Worm (Caenorhabditis elegans) whole organism, L4 larva: ENCODE measurements around the gene F13A7.7.

ENCODE experiments used
- D1046.2 ChIP-seq: fragments of 200-800 bp; sonication (Bioruptor generic); IDR thresholded peaks from 2 replicates; pipeline ENCODE4 v1.3.6; 2022; ENCODE audit warnings: missing genetic modification characterization, missing compliant biosample characterization
- R02D3.7 ChIP-seq: fragments of 150-350 bp; sonication (generic microtip); optimal IDR thresholded peaks from 3 replicates; lab custom pipeline; 2014; ENCODE audit warnings: missing biosample characterization, missing genetic modification characterization
- Y105C5A.15 ChIP-seq: fragments of 200-800 bp; sonication (Bioruptor generic); IDR thresholded peaks from 2 replicates; pipeline ENCODE4 v1.3.6; 2022; ENCODE audit warnings: missing genetic modification characterization, missing compliant biosample characterization
- Y75B8A.6 ChIP-seq: fragments of 200-800 bp; sonication (Bioruptor generic); IDR thresholded peaks from 2 replicates; pipeline ENCODE4 v1.3.6; 2022; ENCODE audit warnings: missing genetic modification reagents, missing genetic modification characterization, missing compliant biosample characterization
- aly-2 ChIP-seq: sonication (generic microtip); optimal IDR thresholded peaks from 2 replicates; lab custom pipeline; 2018; ENCODE audit warnings: missing biosample characterization, missing genetic modification characterization
- ama-1 ChIP-seq: fragments of 150-350 bp; optimal IDR thresholded peaks from 2 replicates; lab custom pipeline; 2014; ENCODE audit warnings: inconsistent platforms, mixed read lengths
- attf-4 ChIP-seq: sonication (generic microtip); optimal IDR thresholded peaks from 3 replicates; lab custom pipeline; 2017; ENCODE audit warnings: missing biosample characterization, missing genetic modification characterization
- ceh-32 ChIP-seq: sonication (generic microtip); optimal IDR thresholded peaks from 2 replicates; lab custom pipeline; 2016; ENCODE audit warnings: mild to moderate bottlenecking, missing genetic modification characterization, missing compliant biosample characterization; ENCODE audit not compliant: poor library complexity
- daf-16 ChIP-seq, 3 experiments: sonication (generic microtip); optimal IDR thresholded peaks; 2 replicates each; lab custom pipeline; 2016 to 2017; ENCODE audit warnings: missing genetic modification characterization in 3 of 3, missing genetic modification reagents in 3 of 3, mild to moderate bottlenecking in 2 of 3, missing compliant biosample characterization in 2 of 3, missing biosample characterization in 1 of 3, moderate library complexity in 1 of 3
- daf-19 ChIP-seq: fragments of 200-800 bp; sonication (Bioruptor generic); conservative IDR thresholded peaks from 2 replicates; pipeline ENCODE4 v1.3.6; 2022; ENCODE audit warnings: missing genetic modification characterization, missing compliant biosample characterization
- dmd-6 ChIP-seq: fragments of 200-800 bp; sonication (Bioruptor generic); IDR thresholded peaks from 2 replicates; pipeline ENCODE4 v1.3.6; 2022; ENCODE audit warnings: missing genetic modification reagents, missing genetic modification characterization, missing compliant biosample characterization
- dmd-9 ChIP-seq: fragments of 200-800 bp; sonication (Bioruptor generic); IDR thresholded peaks from 2 replicates; pipeline ENCODE4 v1.3.6; 2022; ENCODE audit warnings: missing genetic modification reagents, missing genetic modification characterization, missing compliant biosample characterization
- dpl-1 ChIP-seq: fragments of 150-350 bp; optimal IDR thresholded peaks from 2 replicates; lab custom pipeline; 2014; ENCODE audit warnings: missing biosample characterization, missing genetic modification reagents, missing genetic modification characterization
- dve-1 ChIP-seq: sonication (generic microtip); optimal IDR thresholded peaks from 2 replicates; lab custom pipeline; 2017; ENCODE audit warnings: antibody characterized with exemption, mild to moderate bottlenecking, missing genetic modification characterization, missing compliant biosample characterization; ENCODE audit not compliant: insufficient read depth
- egl-27 ChIP-seq: sonication (generic microtip); optimal IDR thresholded peaks from 3 replicates; lab custom pipeline; 2017; ENCODE audit warnings: missing biosample characterization, missing genetic modification reagents, missing genetic modification characterization
- fkh-10 ChIP-seq: fragments of 150-350 bp; optimal IDR thresholded peaks from 2 replicates; lab custom pipeline; 2014; ENCODE audit warnings: missing biosample characterization, missing genetic modification reagents, missing genetic modification characterization
- hlh-11 ChIP-seq: fragments of 200-800 bp; sonication (Bioruptor generic); optimal IDR thresholded peaks from 2 replicates; lab custom pipeline; 2018; ENCODE audit warnings: mild to moderate bottlenecking, missing genetic modification characterization, missing compliant biosample characterization
- hlh-30 ChIP-seq: sonication (generic microtip); optimal IDR thresholded peaks from 2 replicates; lab custom pipeline; 2017; ENCODE audit warnings: antibody characterized with exemption, mild to moderate bottlenecking, missing genetic modification characterization, missing compliant biosample characterization; ENCODE audit not compliant: insufficient read depth
- hmg-1.1 ChIP-seq: fragments of 200-800 bp; sonication (Bioruptor generic); IDR thresholded peaks from 2 replicates; pipeline ENCODE4 v1.3.6; 2022; ENCODE audit warnings: missing genetic modification reagents, missing genetic modification characterization, missing compliant biosample characterization
- lim-7 ChIP-seq: fragments of 200-800 bp; sonication (Bioruptor generic); IDR thresholded peaks from 2 replicates; pipeline ENCODE4 v1.3.6; 2022; ENCODE audit warnings: missing genetic modification characterization, missing compliant biosample characterization
- lin-13 ChIP-seq: fragments of 150-350 bp; optimal IDR thresholded peaks from 2 replicates; lab custom pipeline; 2014; ENCODE audit warnings: missing biosample characterization, missing genetic modification reagents, missing genetic modification characterization
- lin-15B ChIP-seq: fragments of 150-350 bp; sonication (generic microtip); optimal IDR thresholded peaks from 3 replicates; lab custom pipeline; 2014; ENCODE audit warnings: missing biosample characterization, missing genetic modification characterization
- lin-29 ChIP-seq: fragments of 200-800 bp; sonication (Bioruptor generic); IDR thresholded peaks from 2 replicates; pipeline ENCODE4 v1.3.6; 2022; ENCODE audit warnings: missing genetic modification reagents, missing genetic modification characterization, missing compliant biosample characterization
- lin-38 ChIP-seq: fragments of 200-800 bp; sonication (Bioruptor generic); IDR thresholded peaks from 2 replicates; pipeline ENCODE4 v1.3.6; 2022; ENCODE audit warnings: missing genetic modification reagents, missing genetic modification characterization, missing compliant biosample characterization
- lsy-2 ChIP-seq, 2 experiments: fragments of 150-350 bp in 1 of 2; sonication (generic microtip) in 1 of 2; optimal IDR thresholded peaks; 2 replicates each; lab custom pipeline; 2014 to 2017; ENCODE audit warnings: missing biosample characterization in 2 of 2, missing genetic modification characterization in 2 of 2
- mdl-1 ChIP-seq, 2 experiments: fragments of 150-350 bp in 1 of 2; sonication (generic microtip) in 1 of 2; optimal IDR thresholded peaks; 2 replicates each; lab custom pipeline; 2014 to 2017; ENCODE audit warnings: missing biosample characterization in 2 of 2, missing genetic modification characterization in 2 of 2
- mdt-29 ChIP-seq: fragments of 200-800 bp; sonication (Bioruptor generic); IDR thresholded peaks from 2 replicates; pipeline ENCODE4 v1.3.6; 2022; ENCODE audit warnings: missing genetic modification reagents, missing genetic modification characterization, missing compliant biosample characterization
- mep-1 ChIP-seq: fragments of 150-350 bp; sonication (generic microtip); optimal IDR thresholded peaks from 3 replicates; lab custom pipeline; 2014; ENCODE audit warnings: missing biosample characterization, missing genetic modification characterization
- mes-2 ChIP-seq: sonication (generic microtip); optimal IDR thresholded peaks from 2 replicates; lab custom pipeline; 2016; ENCODE audit warnings: missing genotype, mild to moderate bottlenecking, missing genetic modification characterization, missing compliant biosample characterization; ENCODE audit not compliant: poor library complexity, severe bottlenecking
- nhr-10 ChIP-seq: fragments of 150-350 bp; optimal IDR thresholded peaks from 2 replicates; lab custom pipeline; 2014; ENCODE audit warnings: missing biosample characterization, missing genetic modification characterization
- nhr-102 ChIP-seq: sonication (generic microtip); optimal IDR thresholded peaks from 2 replicates; lab custom pipeline; 2016; ENCODE audit warnings: mild to moderate bottlenecking, missing genetic modification characterization, moderate library complexity, missing compliant biosample characterization
- nhr-25 ChIP-seq: sonication (generic microtip); optimal IDR thresholded peaks from 2 replicates; lab custom pipeline; 2017; ENCODE audit warnings: missing genetic modification characterization, mild to moderate bottlenecking, missing compliant biosample characterization, antibody characterized with exemption, moderate library complexity, borderline replicate concordance; ENCODE audit not compliant: insufficient read depth
- nhr-28 ChIP-seq: fragments of 150-350 bp; optimal IDR thresholded peaks from 2 replicates; lab custom pipeline; 2014; ENCODE audit warnings: missing biosample characterization, missing genetic modification characterization
- nhr-41 ChIP-seq: fragments of 200-800 bp; sonication (Bioruptor generic); IDR thresholded peaks from 2 replicates; pipeline ENCODE4 v1.3.6; 2022; ENCODE audit warnings: missing genetic modification reagents, missing genetic modification characterization, missing compliant biosample characterization
- nhr-48 ChIP-seq: sonication (generic microtip); optimal IDR thresholded peaks from 2 replicates; lab custom pipeline; 2016; ENCODE audit warnings: mild to moderate bottlenecking, missing genetic modification characterization, missing compliant biosample characterization
- pha-4 ChIP-seq, 2 experiments: fragments of 150-350 bp in 1 of 2; fragments of 200-800 bp in 1 of 2; sonication (Bioruptor generic) in 1 of 2; IDR thresholded peaks in 1 of 2; optimal IDR thresholded peaks in 1 of 2; 2 replicates each; pipeline versions ENCODE4 v1.3.6 to Lab custom; 2014 to 2022; ENCODE audit warnings: missing genetic modification characterization in 2 of 2, missing genetic modification reagents in 2 of 2, missing biosample characterization in 1 of 2, missing compliant biosample characterization in 1 of 2
- php-3 ChIP-seq: fragments of 200-800 bp; sonication (Bioruptor generic); IDR thresholded peaks from 2 replicates; pipeline ENCODE4 v1.3.6; 2022; ENCODE audit warnings: missing genetic modification reagents, missing genetic modification characterization, missing compliant biosample characterization
- pqm-1 ChIP-seq: sonication (generic microtip); optimal IDR thresholded peaks from 2 replicates; lab custom pipeline; 2017; ENCODE audit warnings: missing biosample characterization, missing genetic modification characterization
- sdz-12 ChIP-seq: fragments of 200-800 bp; sonication (Bioruptor generic); optimal IDR thresholded peaks from 2 replicates; lab custom pipeline; 2018; ENCODE audit warnings: mild to moderate bottlenecking, missing genetic modification characterization, missing compliant biosample characterization
- unc-39 ChIP-seq: sonication (generic microtip); optimal IDR thresholded peaks from 2 replicates; lab custom pipeline; 2017; ENCODE audit warnings: missing biosample characterization, missing genetic modification characterization
- unc-62 ChIP-seq, 3 experiments: fragments of 150-350 bp in 1 of 3; sonication (generic microtip); optimal IDR thresholded peaks in 2 of 3; peaks in 1 of 3; 1 replicate in 1 of 3; 2 replicates in 2 of 3; lab custom pipeline; 2014 to 2017; ENCODE audit warnings: missing biosample characterization in 3 of 3, missing genetic modification characterization in 3 of 3, missing genetic modification reagents in 3 of 3, missing genotype in 1 of 3
- zag-1 ChIP-seq: fragments of 150-350 bp; optimal IDR thresholded peaks from 2 replicates; lab custom pipeline; 2014; ENCODE audit warnings: missing biosample characterization, missing genetic modification characterization
- zip-2 ChIP-seq: fragments of 150-350 bp; optimal IDR thresholded peaks from 2 replicates; lab custom pipeline; 2014; ENCODE audit warnings: missing biosample characterization, missing genetic modification characterization
- ztf-7 ChIP-seq: fragments of 150-350 bp; optimal IDR thresholded peaks from 2 replicates; lab custom pipeline; 2014; ENCODE audit warnings: missing biosample characterization, missing genetic modification characterization

Gene F13A7.7

DNA sequence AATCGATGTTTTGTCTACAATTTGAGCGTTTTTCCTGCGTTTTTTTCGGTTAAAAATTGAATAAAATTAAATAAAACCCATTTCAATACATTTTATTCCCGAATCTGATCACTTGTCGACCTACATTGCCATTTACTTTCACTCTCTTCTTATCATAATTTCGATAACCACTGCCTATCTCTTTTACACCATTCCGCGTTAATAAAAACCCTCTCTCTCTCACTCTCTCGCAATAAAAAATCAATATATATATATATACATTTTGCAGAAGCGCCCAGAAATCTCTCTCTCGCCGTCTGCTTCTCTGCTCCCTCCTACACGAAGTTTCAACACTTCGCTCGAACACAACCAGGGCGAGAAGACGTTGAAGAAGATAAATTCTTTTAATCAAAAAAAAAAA is 26.4 kb downstream of the F13A7.7 start, which contains the start of gene pptr-1:
pptr-1 (plus strand) TSS at position 269 of the 400 bp plus-strand sequence.
- peak; percentile 30 for TF ChIP-seq mes-2 (tag; lab: Kevin White, UChicago)
- TF ChIP-seq mdl-1 (tag; optimal IDR thresholded peaks at IDR 0.05; lab: Kevin White, UChicago), result peak in 1 of 2 experiments; percentile 28
- no peak for TF ChIP-seq Y105C5A.15 (GFP tag; lab: Robert Waterston, UW)
- no peak for TF ChIP-seq unc-39 (tag; lab: Kevin White, UChicago)
- TF ChIP-seq D1046.2 (GFP tag; lab: Robert Waterston, UW), result no peak
- peak; percentile 42 for TF ChIP-seq mep-1
- TF ChIP-seq lin-15B (tag; lab: Kevin White, UChicago), result no peak
- peak; percentile 25 for TF ChIP-seq nhr-102 (tag; lab: Kevin White, UChicago)
- peak; percentile 48 for TF ChIP-seq pqm-1 (tag; lab: Kevin White, UChicago)
- TF ChIP-seq daf-16 (GFP tag; optimal IDR thresholded peaks at IDR 0.05; lab: Kevin White, UChicago), result no peak
- TF ChIP-seq daf-16 (tag; optimal IDR thresholded peaks at IDR 0.05; lab: Kevin White, UChicago), result peak; percentile 63
- no peak for TF ChIP-seq daf-19 (GFP tag; lab: Robert Waterston, UW)
- TF ChIP-seq ama-1 (lab: Kevin White, UChicago), result no peak
- no peak for TF ChIP-seq mdt-29 (GFP tag; lab: Robert Waterston, UW)
- peak; percentile 12 for TF ChIP-seq hlh-30 (tag; lab: Kevin White, UChicago)
- no peak for TF ChIP-seq nhr-48
- peak; percentile 73 for TF ChIP-seq hlh-11 (tag; lab: Kevin White, UChicago)
- no peak for TF ChIP-seq nhr-41 (GFP tag; lab: Robert Waterston, UW)
- peak; percentile 61; the same call in 1 of the 2 replicates for TF ChIP-seq dmd-6
- peak; percentile 40 for TF ChIP-seq dve-1 (tag; lab: Kevin White, UChicago)
- TF ChIP-seq R02D3.7 (tag; lab: Kevin White, UChicago), result no peak
- no peak for TF ChIP-seq ceh-32
- TF ChIP-seq unc-62 (GFP tag; optimal IDR thresholded peaks at IDR 0.05 in 1 of 2; lab: Kevin White, UChicago), result no peak
- no peak for TF ChIP-seq unc-62 (tag; optimal IDR thresholded peaks at IDR 0.05; lab: Kevin White, UChicago)
- TF ChIP-seq php-3 (GFP tag; lab: Robert Waterston, UW), result peak; percentile 30; the same call in 1 of the 2 replicates
- TF ChIP-seq dpl-1 (GFP tag; lab: Kevin White, UChicago), result peak; percentile 3
- no peak for TF ChIP-seq sdz-12
- 0 out of 2 replicates have a peak, but pooled peaks have one; percentile 34 for TF ChIP-seq pha-4 (GFP tag; IDR thresholded peaks at IDR 0.05; lab: Robert Waterston, UW)
- TF ChIP-seq pha-4 (tag; optimal IDR thresholded peaks at IDR 0.05; lab: Kevin White, UChicago), result no peak
- TF ChIP-seq nhr-28, result peak; percentile 55
- 0 out of 2 replicates have a peak, but pooled peaks have one; percentile 15 for TF ChIP-seq hmg-1.1 (GFP tag; lab: Robert Waterston, UW)
- TF ChIP-seq, all 104 proteins: peak for 15

DNA sequence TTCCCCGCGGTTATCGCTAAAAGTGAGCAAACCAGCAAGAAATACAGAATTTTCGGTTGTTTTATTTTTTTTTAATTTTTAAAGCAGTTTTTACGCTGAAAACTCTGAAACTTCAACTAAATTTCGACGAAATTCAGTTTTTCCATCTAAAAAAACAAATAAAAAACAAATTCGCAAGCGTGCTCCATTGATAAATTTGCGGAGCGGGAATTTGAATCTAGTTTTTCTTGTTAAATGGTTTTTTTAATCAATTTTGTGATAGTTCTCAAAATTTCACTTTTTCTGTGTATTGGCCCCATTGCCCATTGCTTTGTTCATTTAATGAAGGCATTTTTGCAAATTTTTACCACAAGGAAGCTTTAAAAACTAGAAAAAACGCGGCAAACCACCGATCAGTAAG is 26.8 kb downstream of the F13A7.7 start:
- TF ChIP-seq Y75B8A.6 (GFP tag; lab: Robert Waterston, UW) (no peak), lin-38 (GFP tag; lab: Robert Waterston, UW) (peak; percentile 90)

DNA sequence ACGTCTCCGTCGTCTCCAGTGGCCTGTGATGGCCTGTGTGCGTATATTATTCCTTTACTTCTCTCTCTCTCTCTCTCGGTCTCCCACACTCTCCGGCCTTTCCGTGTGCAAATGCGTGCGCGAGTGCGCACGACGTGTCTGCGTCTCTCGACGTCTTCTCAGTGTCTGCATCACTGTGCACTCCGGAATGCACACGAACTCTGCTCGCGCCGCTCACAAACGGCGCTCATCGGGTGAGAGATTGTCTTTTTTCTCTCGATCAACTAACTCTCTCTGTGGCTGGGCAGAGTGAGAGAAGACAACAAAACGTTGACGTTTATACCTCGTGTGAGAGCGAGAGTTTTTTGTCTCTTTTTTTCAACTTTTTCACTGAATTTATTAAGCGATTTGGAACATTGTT is 27.7 kb downstream of the F13A7.7 start:
- no peak for TF ChIP-seq pqm-1 (tag; lab: Kevin White, UChicago)
- no peak for TF ChIP-seq zip-2 (tag; lab: Kevin White, UChicago)
- TF ChIP-seq dmd-6, result peak; percentile 96
- TF ChIP-seq lim-7 (GFP tag; lab: Robert Waterston, UW), result no peak
- peak; percentile 58 for TF ChIP-seq fkh-10 (GFP tag; lab: Kevin White, UChicago)
- peak; percentile 97 for TF ChIP-seq hlh-11 (tag; lab: Kevin White, UChicago)
- TF ChIP-seq mep-1, result peak; percentile 93
- TF ChIP-seq lin-29, result 0 out of 2 replicates have a peak, but pooled peaks have one; percentile 45
- TF ChIP-seq zag-1 (tag; lab: Kevin White, UChicago), result no peak
- TF ChIP-seq nhr-10 (tag; lab: Kevin White, UChicago), result peak; percentile 84
- TF ChIP-seq unc-62 (GFP tag; optimal IDR thresholded peaks at IDR 0.05 in 1 of 2; lab: Kevin White, UChicago), result peak in 1 of 2 experiments; percentile 97
- no peak for TF ChIP-seq unc-62 (tag; optimal IDR thresholded peaks at IDR 0.05; lab: Kevin White, UChicago)
- TF ChIP-seq mdl-1 (tag; optimal IDR thresholded peaks at IDR 0.05; lab: Kevin White, UChicago), result peak; percentile 85 to 96
- TF ChIP-seq dmd-9 (GFP tag; lab: Robert Waterston, UW), result peak; percentile 74
- no peak for TF ChIP-seq aly-2 (tag; lab: Kevin White, UChicago)
- peak; percentile 64 to 85 for TF ChIP-seq lsy-2 (tag; optimal IDR thresholded peaks at IDR 0.05; lab: Kevin White, UChicago)
- no peak for TF ChIP-seq D1046.2 (GFP tag; lab: Robert Waterston, UW)
- TF ChIP-seq attf-4 (tag; lab: Kevin White, UChicago), result no peak
- TF ChIP-seq ama-1 (lab: Kevin White, UChicago), result no peak
- peak; percentile 55 for TF ChIP-seq ztf-7 (tag; lab: Kevin White, UChicago)
- TF ChIP-seq egl-27 (tag; lab: Kevin White, UChicago), result no peak
- TF ChIP-seq Y105C5A.15 (GFP tag; lab: Robert Waterston, UW), result no peak
- peak; percentile 6 for TF ChIP-seq lin-13 (GFP tag; lab: Kevin White, UChicago)
- TF ChIP-seq nhr-25 (tag; lab: Kevin White, UChicago), result peak; percentile 50
- TF ChIP-seq dve-1 (tag; lab: Kevin White, UChicago), result peak; percentile 96
- peak; percentile 65 for TF ChIP-seq lin-38 (GFP tag; lab: Robert Waterston, UW)
